Worm (Caenorhabditis elegans) whole organism, L4 larva: Measurements from ENCODE around the gene Y66D12A.11.

Experiments used
- fos-1 ChIP-seq: fragments of 150-350 bp; optimal IDR thresholded peaks from 2 replicates; lab custom pipeline; 2014; ENCODE audit warnings: missing biosample characterization, missing genetic modification characterization
- jun-1 ChIP-seq: fragments of 150-350 bp; optimal IDR thresholded peaks from 2 replicates; lab custom pipeline; 2014; ENCODE audit warnings: missing biosample characterization, missing genetic modification reagents, missing genetic modification characterization
- lsy-2 ChIP-seq, 2 experiments: fragments of 150-350 bp in 1 of 2; sonication (generic microtip) in 1 of 2; optimal IDR thresholded peaks; 2 replicates each; lab custom pipeline; 2014 to 2017; ENCODE audit warnings: missing biosample characterization in 2 of 2, missing genetic modification characterization in 2 of 2
- zag-1 ChIP-seq: fragments of 150-350 bp; optimal IDR thresholded peaks from 2 replicates; lab custom pipeline; 2014; ENCODE audit warnings: missing biosample characterization, missing genetic modification characterization
- ztf-11 ChIP-seq: fragments of 150-350 bp; optimal IDR thresholded peaks from 2 replicates; lab custom pipeline; 2014; ENCODE audit warnings: missing biosample characterization, missing genetic modification characterization

- no peak for TF ChIP-seq zag-1
- peak in 1 of 2 experiments; percentile 23 for TF ChIP-seq lsy-2 (tag; optimal IDR thresholded peaks at IDR 0.05; lab: Kevin White, UChicago)
- no peak for TF ChIP-seq jun-1 (tag; lab: Kevin White, UChicago)
- no peak for TF ChIP-seq fos-1 (tag; lab: Kevin White, UChicago)
- TF ChIP-seq ztf-11 (tag; lab: Kevin White, UChicago) = no peak
Measured at ce11 chrIII:11554701-11555111, 8.6 kb upstream of the Y66D12A.11 start.
